Worm (Caenorhabditis elegans) whole organism, mixed stage, embryonic: ENCODE measurements around the gene ZK512.4.

ENCODE experiments used
- M03D4.4 ChIP-seq: sonication (generic microtip); optimal IDR thresholded peaks from 2 replicates; lab custom pipeline; 2017; ENCODE audit warnings: mild to moderate bottlenecking, missing genetic modification characterization, missing compliant biosample characterization
- bed-3 ChIP-seq: fragments of 200-800 bp; sonication (Bioruptor generic); optimal IDR thresholded peaks from 3 replicates; lab custom pipeline; 2018; ENCODE audit warnings: mild to moderate bottlenecking, missing genetic modification characterization, moderate library complexity, missing compliant biosample characterization
- blmp-1 ChIP-seq: fragments of 150-350 bp; optimal IDR thresholded peaks from 2 replicates; lab custom pipeline; 2014; ENCODE audit warnings: missing biosample characterization, missing genetic modification characterization
- ceh-39 ChIP-seq: fragments of 150-350 bp; optimal IDR thresholded peaks from 2 replicates; lab custom pipeline; 2014; ENCODE audit warnings: missing biosample characterization, missing genetic modification characterization
- ceh-43 ChIP-seq: fragments of 200-800 bp; sonication (Bioruptor generic); optimal IDR thresholded peaks from 2 replicates; lab custom pipeline; 2018; ENCODE audit warnings: mild to moderate bottlenecking, missing genetic modification characterization, moderate library complexity, missing compliant biosample characterization
- ceh-83 ChIP-seq: fragments of 200-800 bp; sonication (Bioruptor generic); optimal IDR thresholded peaks from 2 replicates; lab custom pipeline; 2018; ENCODE audit warnings: mild to moderate bottlenecking, missing genetic modification characterization, missing compliant biosample characterization
- ces-1 ChIP-seq: fragments of 150-350 bp; optimal IDR thresholded peaks from 2 replicates; lab custom pipeline; 2014; ENCODE audit warnings: missing biosample characterization, missing genetic modification reagents, missing genetic modification characterization
- cnd-1 ChIP-seq: fragments of 200-800 bp; sonication (Bioruptor generic); optimal IDR thresholded peaks from 2 replicates; lab custom pipeline; 2018; ENCODE audit warnings: mild to moderate bottlenecking, missing genetic modification characterization, missing compliant biosample characterization
- drap-1 ChIP-seq: fragments of 200-800 bp; sonication (Bioruptor generic); optimal IDR thresholded peaks from 3 replicates; lab custom pipeline; 2018; ENCODE audit warnings: mild to moderate bottlenecking, missing genetic modification characterization, missing compliant biosample characterization
- elt-1 ChIP-seq: sonication (generic microtip); optimal IDR thresholded peaks from 2 replicates; lab custom pipeline; 2017; ENCODE audit warnings: missing genetic modification characterization, mild to moderate bottlenecking, missing compliant biosample characterization, antibody characterized with exemption, moderate library complexity, borderline replicate concordance; ENCODE audit not compliant: insufficient read depth
- elt-3 ChIP-seq: fragments of 150-350 bp; optimal IDR thresholded peaks from 2 replicates; lab custom pipeline; 2014; ENCODE audit warnings: missing biosample characterization, missing genetic modification characterization
- flh-1 ChIP-seq: fragments of 200-800 bp; sonication (Bioruptor generic); optimal IDR thresholded peaks from 2 replicates; lab custom pipeline; 2018; ENCODE audit warnings: mild to moderate bottlenecking, missing genetic modification characterization, moderate library complexity, missing compliant biosample characterization
- ham-2 ChIP-seq: fragments of 200-800 bp; sonication (Bioruptor generic); optimal IDR thresholded peaks from 2 replicates; lab custom pipeline; 2018; ENCODE audit warnings: mild to moderate bottlenecking, missing genetic modification characterization, missing compliant biosample characterization
- hlh-1 ChIP-seq: fragments of 150-350 bp; optimal IDR thresholded peaks from 2 replicates; lab custom pipeline; 2014; ENCODE audit warnings: missing biosample characterization, missing genetic modification reagents, missing genetic modification characterization
- lin-13 ChIP-seq: fragments of 150-350 bp; optimal IDR thresholded peaks from 2 replicates; lab custom pipeline; 2014; ENCODE audit warnings: missing biosample characterization, missing genetic modification characterization
- lin-32 ChIP-seq: fragments of 200-800 bp; sonication (Bioruptor generic); optimal IDR thresholded peaks from 2 replicates; lab custom pipeline; 2018; ENCODE audit warnings: mild to moderate bottlenecking, missing genetic modification characterization, missing compliant biosample characterization
- lsy-2 ChIP-seq: fragments of 150-350 bp; optimal IDR thresholded peaks from 2 replicates; lab custom pipeline; 2014; ENCODE audit warnings: missing biosample characterization, missing genetic modification characterization
- mab-5 ChIP-seq: fragments of 150-350 bp; optimal IDR thresholded peaks from 2 replicates; lab custom pipeline; 2014; ENCODE audit warnings: missing biosample characterization, missing genetic modification characterization
- mep-1 ChIP-seq: fragments of 150-350 bp; optimal IDR thresholded peaks from 2 replicates; lab custom pipeline; 2017; ENCODE audit warnings: missing biosample characterization, missing genetic modification reagents, missing genetic modification characterization, inconsistent platforms
- nhr-12 ChIP-seq: fragments of 150-350 bp; optimal IDR thresholded peaks from 2 replicates; lab custom pipeline; 2014; ENCODE audit warnings: missing biosample characterization, missing genetic modification characterization
- nhr-2 ChIP-seq: fragments of 150-350 bp; optimal IDR thresholded peaks from 2 replicates; lab custom pipeline; 2014; ENCODE audit warnings: missing biosample characterization, missing genetic modification characterization
- nhr-237 ChIP-seq: fragments of 150-350 bp; optimal IDR thresholded peaks from 2 replicates; lab custom pipeline; 2014; ENCODE audit warnings: missing biosample characterization, missing genetic modification characterization
- nhr-28 ChIP-seq: fragments of 150-350 bp; optimal IDR thresholded peaks from 2 replicates; lab custom pipeline; 2014; ENCODE audit warnings: missing biosample characterization, missing genetic modification characterization
- nhr-76 ChIP-seq: sonication (generic microtip); optimal IDR thresholded peaks from 2 replicates; lab custom pipeline; 2017; ENCODE audit warnings: missing biosample characterization, missing genetic modification characterization
- pha-4 ChIP-seq: fragments of 150-350 bp; optimal IDR thresholded peaks from 2 replicates; lab custom pipeline; 2018; ENCODE audit warnings: missing biosample characterization, missing genetic modification reagents, missing genetic modification characterization
- sem-2 ChIP-seq: fragments of 200-800 bp; sonication (Bioruptor generic); optimal IDR thresholded peaks from 2 replicates; lab custom pipeline; 2018; ENCODE audit warnings: mild to moderate bottlenecking, missing genetic modification characterization, missing compliant biosample characterization
- snpc-4 ChIP-seq: fragments of 150-350 bp; optimal IDR thresholded peaks from 2 replicates; lab custom pipeline; 2014; ENCODE audit warnings: missing biosample characterization, missing genetic modification characterization
- sptf-1 ChIP-seq: sonication (generic microtip); optimal IDR thresholded peaks from 2 replicates; lab custom pipeline; 2017; ENCODE audit warnings: mild to moderate bottlenecking, missing genetic modification characterization, moderate library complexity, missing compliant biosample characterization
- tbx-8 ChIP-seq: fragments of 200-800 bp; sonication (Bioruptor generic); optimal IDR thresholded peaks from 2 replicates; lab custom pipeline; 2018; ENCODE audit warnings: mild to moderate bottlenecking, missing genetic modification characterization, moderate library complexity, missing compliant biosample characterization
- unc-39 ChIP-seq: fragments of 150-350 bp; optimal IDR thresholded peaks from 2 replicates; lab custom pipeline; 2014; ENCODE audit warnings: missing biosample characterization, missing genetic modification characterization
- unc-62 ChIP-seq: fragments of 150-350 bp; optimal IDR thresholded peaks from 2 replicates; lab custom pipeline; 2014; ENCODE audit warnings: missing biosample characterization, missing genetic modification reagents, missing genetic modification characterization
- zip-8 ChIP-seq: fragments of 150-350 bp; optimal IDR thresholded peaks from 2 replicates; lab custom pipeline; 2014; ENCODE audit warnings: missing biosample characterization, missing genetic modification characterization
- ztf-11 ChIP-seq: fragments of 150-350 bp; optimal IDR thresholded peaks from 2 replicates; lab custom pipeline; 2014; ENCODE audit warnings: missing biosample characterization, missing genetic modification characterization

The ZK512.4 gene

ce11 chrIII:9105653-9106052, 39.5 kb upstream of the ZK512.4 start:
- TF ChIP-seq sem-2 (GFP tag; lab: Kevin White, UChicago): no peak
- TF ChIP-seq flh-1 (GFP tag; lab: Kevin White, UChicago): no peak
- no peak for TF ChIP-seq nhr-76
- TF ChIP-seq mep-1 (tag; lab: Kevin White, UChicago): no peak
- TF ChIP-seq nhr-12 (tag; lab: Kevin White, UChicago): no peak
- no peak for TF ChIP-seq hlh-1 (tag; lab: Kevin White, UChicago)
- no peak for TF ChIP-seq unc-62 (GFP tag; lab: Kevin White, UChicago)
- no peak for TF ChIP-seq bed-3 (GFP tag; lab: Kevin White, UChicago)
- no peak for TF ChIP-seq ces-1 (GFP tag; lab: Kevin White, UChicago)
- no peak for TF ChIP-seq nhr-28 (tag; lab: Kevin White, UChicago)
- TF ChIP-seq cnd-1 (tag; lab: Kevin White, UChicago): no peak
- TF ChIP-seq elt-1 (tag; lab: Kevin White, UChicago): no peak
- no peak for TF ChIP-seq lsy-2
- no peak for TF ChIP-seq sptf-1 (tag; lab: Kevin White, UChicago)
- TF ChIP-seq ceh-43 (GFP tag; lab: Kevin White, UChicago): no peak
- no peak for TF ChIP-seq nhr-237
- TF ChIP-seq M03D4.4: no peak
- no peak for TF ChIP-seq mab-5 (tag; lab: Kevin White, UChicago)
- no peak for TF ChIP-seq blmp-1 (tag; lab: Kevin White, UChicago)
- no peak for TF ChIP-seq drap-1 (GFP tag; lab: Kevin White, UChicago)

- TF ChIP-seq ceh-39 (tag; lab: Kevin White, UChicago) (peak; percentile 28), ces-1 (GFP tag; lab: Kevin White, UChicago) (no peak)
- TF ChIP-seq, all 35 proteins: peak for 1
These were observed 36.0 kb upstream of the ZK512.4 start, which contains the start of gene cya-1 for ce11 chrIII:9109172-9109571. TSS of gene cya-1 (minus strand) at chrIII:9109272.

ce11 chrIII:9109726-9110125, 35.4 kb upstream of the ZK512.4 start:
- TF ChIP-seq lin-32 (GFP tag; lab: Kevin White, UChicago) (peak; percentile 36), cnd-1 (tag; lab: Kevin White, UChicago) (peak; percentile 37), hlh-1 (tag; lab: Kevin White, UChicago) (peak; percentile 17), flh-1 (GFP tag; lab: Kevin White, UChicago) (no peak), nhr-2 (tag; lab: Kevin White, UChicago) (peak; percentile 63), elt-1 (tag; lab: Kevin White, UChicago) (no peak), zip-8 (peak; percentile 81), ceh-83 (GFP tag; lab: Kevin White, UChicago) (no peak)

ce11 chrIII:9110270-9110669, 34.9 kb upstream of the ZK512.4 start:
- no peak for TF ChIP-seq bed-3 (GFP tag; lab: Kevin White, UChicago)
- TF ChIP-seq unc-39: no peak
- no peak for TF ChIP-seq unc-62 (GFP tag; lab: Kevin White, UChicago)
- no peak for TF ChIP-seq elt-3
- TF ChIP-seq lsy-2: no peak
- TF ChIP-seq pha-4 (tag; lab: Kevin White, UChicago): no peak
- no peak for TF ChIP-seq snpc-4 (tag; lab: Kevin White, UChicago)
- no peak for TF ChIP-seq ceh-83 (GFP tag; lab: Kevin White, UChicago)
- TF ChIP-seq ztf-11 (tag; lab: Kevin White, UChicago): no peak
- no peak for TF ChIP-seq mab-5 (tag; lab: Kevin White, UChicago)
- no peak for TF ChIP-seq ces-1 (GFP tag; lab: Kevin White, UChicago)
- TF ChIP-seq lin-32 (GFP tag; lab: Kevin White, UChicago): no peak
- no peak for TF ChIP-seq nhr-12 (tag; lab: Kevin White, UChicago)
- TF ChIP-seq lin-13 (tag; lab: Kevin White, UChicago): no peak
- TF ChIP-seq flh-1 (GFP tag; lab: Kevin White, UChicago): no peak
- no peak for TF ChIP-seq ham-2 (GFP tag; lab: Kevin White, UChicago)
- no peak for TF ChIP-seq tbx-8 (GFP tag; lab: Kevin White, UChicago)
- no peak for TF ChIP-seq drap-1 (GFP tag; lab: Kevin White, UChicago)
